Worm (Caenorhabditis elegans) whole organism, L1 larva: ENCODE data around the gene T19H12.3.

ENCODE experiments used
- C16A3.4 ChIP-seq: fragments of 150-350 bp; optimal IDR thresholded peaks from 2 replicates; lab custom pipeline; 2014; ENCODE audit warnings: missing biosample characterization, missing genetic modification characterization
- C34B4.2 ChIP-seq: sonication (generic microtip); optimal IDR thresholded peaks from 2 replicates; lab custom pipeline; 2017; ENCODE audit warnings: mild to moderate bottlenecking, missing genetic modification characterization, missing compliant biosample characterization
- F16B12.6 ChIP-seq: fragments of 150-350 bp; optimal IDR thresholded peaks from 2 replicates; lab custom pipeline; 2014; ENCODE audit warnings: missing biosample characterization, missing genetic modification characterization
- ceh-82 ChIP-seq, 3 experiments: fragments of 150-350 bp in 1 of 3; sonication (generic microtip) in 2 of 3; optimal IDR thresholded peaks; 2 replicates each; lab custom pipeline; 2014 to 2017; ENCODE audit warnings: missing biosample characterization in 3 of 3, missing genetic modification characterization in 3 of 3
- ceh-88 ChIP-seq: fragments of 200-800 bp; sonication (Bioruptor generic); IDR thresholded peaks from 2 replicates; pipeline ENCODE4 v1.3.6; 2022; ENCODE audit warnings: missing genetic modification characterization, missing compliant biosample characterization
- ces-1 ChIP-seq: fragments of 150-350 bp; optimal IDR thresholded peaks from 2 replicates; lab custom pipeline; 2014; ENCODE audit warnings: missing biosample characterization, missing genetic modification reagents, missing genetic modification characterization
- dsc-1 ChIP-seq: sonication (generic microtip); optimal IDR thresholded peaks from 2 replicates; lab custom pipeline; 2016; ENCODE audit warnings: mild to moderate bottlenecking, missing genetic modification characterization, missing compliant biosample characterization
- efl-1 ChIP-seq, 4 experiments: fragments of 150-350 bp; optimal IDR thresholded peaks in 3 of 4; peaks in 1 of 4; 1 replicate in 1 of 4; 2 replicates in 3 of 4; lab custom pipeline; 2014; ENCODE audit warnings: missing biosample characterization in 2 of 4, missing genetic modification characterization in 2 of 4, missing genetic modification reagents in 2 of 4
- egl-13 ChIP-seq: sonication (generic microtip); optimal IDR thresholded peaks from 2 replicates; lab custom pipeline; 2016; ENCODE audit warnings: missing genotype, missing genetic modification reagents, missing genetic modification characterization, missing compliant biosample characterization
- fkh-8 ChIP-seq: sonication (generic microtip); optimal IDR thresholded peaks from 2 replicates; lab custom pipeline; 2016; ENCODE audit warnings: mild to moderate bottlenecking, missing genetic modification characterization, missing compliant biosample characterization
- irx-1 ChIP-seq: sonication (generic microtip); optimal IDR thresholded peaks from 2 replicates; lab custom pipeline; 2016; ENCODE audit warnings: missing genetic modification characterization, missing compliant biosample characterization
- isw-1 ChIP-seq: fragments of 200-800 bp; sonication (Bioruptor generic); IDR thresholded peaks from 2 replicates; pipeline ENCODE4 v1.3.6; 2022; ENCODE audit warnings: missing genetic modification characterization, missing compliant biosample characterization
- jun-1 ChIP-seq: fragments of 150-350 bp; optimal IDR thresholded peaks from 2 replicates; lab custom pipeline; 2014; ENCODE audit warnings: missing biosample characterization, missing genetic modification reagents, missing genetic modification characterization
- lin-14 ChIP-seq: fragments of 200-800 bp; sonication (Bioruptor generic); optimal IDR thresholded peaks from 2 replicates; lab custom pipeline; 2018; ENCODE audit warnings: mild to moderate bottlenecking, missing genetic modification characterization, moderate library complexity, missing compliant biosample characterization
- lin-35 ChIP-seq, 2 experiments: fragments of 150-350 bp; optimal IDR thresholded peaks; 2 replicates each; lab custom pipeline; 2014; ENCODE audit warnings: missing biosample characterization in 2 of 2, missing genetic modification characterization in 2 of 2, missing genetic modification reagents in 2 of 2
- lir-3 ChIP-seq: sonication (generic microtip); optimal IDR thresholded peaks from 2 replicates; lab custom pipeline; 2016; ENCODE audit warnings: mild to moderate bottlenecking, missing genetic modification characterization, moderate library complexity, missing compliant biosample characterization; ENCODE audit not compliant: poor library complexity
- mef-2 ChIP-seq: fragments of 150-350 bp; optimal IDR thresholded peaks from 2 replicates; lab custom pipeline; 2014; ENCODE audit warnings: missing biosample characterization, missing genetic modification characterization
- mep-1 ChIP-seq: fragments of 150-350 bp; optimal IDR thresholded peaks from 2 replicates; lab custom pipeline; 2014; ENCODE audit warnings: missing biosample characterization, missing genetic modification characterization
- nhr-12 ChIP-seq: sonication (generic microtip); optimal IDR thresholded peaks from 2 replicates; lab custom pipeline; 2017; ENCODE audit warnings: missing biosample characterization, missing genetic modification characterization
- nhr-28 ChIP-seq: fragments of 150-350 bp; optimal IDR thresholded peaks from 2 replicates; lab custom pipeline; 2014; ENCODE audit warnings: missing biosample characterization, missing genetic modification characterization
- nhr-47 ChIP-seq: sonication (generic microtip); optimal IDR thresholded peaks from 2 replicates; lab custom pipeline; 2016; ENCODE audit warnings: mild to moderate bottlenecking, missing genetic modification characterization, moderate library complexity, missing compliant biosample characterization
- nhr-71 ChIP-seq: sonication (generic microtip); optimal IDR thresholded peaks from 2 replicates; lab custom pipeline; 2016; ENCODE audit warnings: mild to moderate bottlenecking, missing genetic modification characterization, moderate library complexity, missing compliant biosample characterization
- nhr-90 ChIP-seq: sonication (generic microtip); optimal IDR thresholded peaks from 2 replicates; lab custom pipeline; 2016; ENCODE audit warnings: mild to moderate bottlenecking, missing genetic modification characterization, missing compliant biosample characterization; ENCODE audit not compliant: poor library complexity
- pag-3 ChIP-seq: sonication (generic microtip); optimal IDR thresholded peaks from 2 replicates; lab custom pipeline; 2017; ENCODE audit warnings: missing genetic modification characterization, mild to moderate bottlenecking, missing compliant biosample characterization, antibody characterized with exemption, borderline replicate concordance; ENCODE audit not compliant: insufficient read depth
- pax-3 ChIP-seq: fragments of 200-800 bp; sonication (Bioruptor generic); optimal IDR thresholded peaks from 2 replicates; lab custom pipeline; 2018; ENCODE audit warnings: mild to moderate bottlenecking, missing genetic modification characterization, moderate library complexity, missing compliant biosample characterization
- pqm-1 ChIP-seq: sonication (generic microtip); optimal IDR thresholded peaks from 3 replicates; lab custom pipeline; 2017; ENCODE audit warnings: missing biosample characterization, missing genetic modification characterization
- snu-23 ChIP-seq: sonication (generic microtip); optimal IDR thresholded peaks from 2 replicates; lab custom pipeline; 2016; ENCODE audit warnings: missing genetic modification characterization, missing compliant biosample characterization
- sox-4 ChIP-seq: sonication (generic microtip); optimal IDR thresholded peaks from 2 replicates; lab custom pipeline; 2016; ENCODE audit warnings: missing genetic modification characterization, missing compliant biosample characterization
- swsn-7 ChIP-seq: sonication (generic microtip); optimal IDR thresholded peaks from 2 replicates; lab custom pipeline; 2016; ENCODE audit warnings: missing genetic modification characterization, missing compliant biosample characterization
- unc-30 ChIP-seq: sonication (generic microtip); optimal IDR thresholded peaks from 2 replicates; lab custom pipeline; 2017; ENCODE audit warnings: missing biosample characterization, missing genetic modification characterization
- ztf-11 ChIP-seq, 2 experiments: sonication (generic microtip); optimal IDR thresholded peaks; 2 replicates each; lab custom pipeline; 2016 to 2017; ENCODE audit warnings: missing genetic modification characterization in 2 of 2, missing biosample characterization in 1 of 2, missing compliant biosample characterization in 1 of 2

T19H12.3 gene

DNA sequence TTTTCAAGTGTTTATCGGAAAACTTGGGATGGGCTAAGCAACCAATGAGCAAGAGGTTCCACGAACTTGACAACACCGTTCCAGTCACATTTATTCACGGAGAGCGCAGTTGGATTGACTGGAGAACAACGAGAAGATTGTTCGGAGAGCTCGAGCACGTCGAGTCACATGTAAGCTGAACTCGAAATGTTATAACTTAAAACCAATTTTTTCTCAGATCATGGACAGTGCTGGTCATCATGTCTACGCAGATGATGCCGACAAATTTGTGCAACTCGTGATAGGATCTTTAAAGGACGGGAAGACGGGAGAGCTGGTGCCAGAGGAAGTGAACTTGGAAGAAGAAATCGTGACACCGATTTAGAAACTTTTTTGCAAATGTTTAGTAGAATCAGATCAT lies 39.0 kb upstream of the T19H12.3 start:
- TF ChIP-seq efl-1 (optimal IDR thresholded peaks at IDR 0.05; lab: Kevin White, UChicago) (no peak), efl-1 (GFP tag; optimal IDR thresholded peaks at IDR 0.05 in 1 of 2; lab: Kevin White, UChicago) (peak in 1 of 2 experiments; percentile 32), ceh-88 (GFP tag; lab: Robert Waterston, UW) (no peak), jun-1 (tag; lab: Kevin White, UChicago) (no peak), pag-3 (tag; lab: Kevin White, UChicago) (no peak)

DNA sequence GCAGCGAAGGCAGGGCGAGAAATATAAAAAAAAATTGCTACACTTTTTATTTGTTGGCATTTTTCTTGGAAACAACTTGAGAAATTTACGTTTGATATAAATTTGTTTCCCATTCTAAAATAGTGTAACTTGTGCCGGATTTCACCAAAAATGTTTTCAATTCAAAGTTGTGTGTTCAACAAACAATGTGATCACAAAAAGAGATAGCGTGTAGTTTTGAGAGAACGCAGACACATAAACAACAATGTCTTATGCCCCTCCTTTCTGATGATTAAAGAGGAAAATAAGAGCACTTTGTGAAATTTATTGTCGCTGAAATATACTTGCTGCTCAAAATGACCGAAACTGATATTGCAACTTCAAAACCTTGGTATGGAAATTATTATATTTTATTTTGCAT lies 38.0 kb upstream of the T19H12.3 start, which contains the start of gene abhd-5.1:
TSS of gene abhd-5.1 (plus strand) at position 230 of the 400 bp plus-strand sequence.
- TF ChIP-seq lin-14 (GFP tag; lab: Kevin White, UChicago) (peak; percentile 63), F16B12.6 (tag; lab: Kevin White, UChicago) (no peak), lin-35 (GFP tag; optimal IDR thresholded peaks at IDR 0.05; lab: Kevin White, UChicago) (peak in 1 of 2 experiments; percentile 28), nhr-71 (tag; lab: Kevin White, UChicago) (peak; percentile 4), C34B4.2 (tag; lab: Kevin White, UChicago) (no peak), mep-1 (tag; lab: Kevin White, UChicago) (peak; percentile 27), nhr-90 (tag; lab: Kevin White, UChicago) (peak; percentile 6), swsn-7 (no peak), ztf-11 (tag; optimal IDR thresholded peaks at IDR 0.05; lab: Kevin White, UChicago) (no peak), snu-23 (GFP tag; lab: Kevin White, UChicago) (peak; percentile 12), irx-1 (tag; lab: Kevin White, UChicago) (no peak)

- TF ChIP-seq egl-13 (tag; lab: Kevin White, UChicago) (peak; percentile 55), C16A3.4 (tag; lab: Kevin White, UChicago) (no peak), dsc-1 (tag; lab: Kevin White, UChicago) (peak; percentile 86)
These were observed 35.0 kb upstream of the T19H12.3 start for ce11 chrV:4850446-4850845.

- TF ChIP-seq pax-3 (tag; lab: Kevin White, UChicago) (no peak), ces-1 (GFP tag; lab: Kevin White, UChicago) (no peak)
These were observed 34.3 kb upstream of the T19H12.3 start, which contains the start of gene nex-4 for ce11 chrV:4851138-4851537. nex-4 (plus strand) TSS chrV:4851438.

- no peak for TF ChIP-seq nhr-12 (tag; lab: Kevin White, UChicago)
- no peak for TF ChIP-seq nhr-28 (tag; lab: Kevin White, UChicago)
- peak; percentile 55 for TF ChIP-seq egl-13 (tag; lab: Kevin White, UChicago)
- no peak for TF ChIP-seq mef-2 (tag; lab: Kevin White, UChicago)
- TF ChIP-seq unc-30 (tag; lab: Kevin White, UChicago) = no peak
- TF ChIP-seq dsc-1 (tag; lab: Kevin White, UChicago) = peak; percentile 68
- no peak for TF ChIP-seq pqm-1 (tag; lab: Kevin White, UChicago)
- TF ChIP-seq lir-3 (tag; lab: Kevin White, UChicago) = no peak
- TF ChIP-seq fkh-8 (tag; lab: Kevin White, UChicago) = peak; percentile 28
- TF ChIP-seq isw-1 (GFP tag; lab: Robert Waterston, UW) = no peak
- peak; percentile 13 for TF ChIP-seq nhr-71 (tag; lab: Kevin White, UChicago)
- no peak for TF ChIP-seq mep-1 (tag; lab: Kevin White, UChicago)
- no peak for TF ChIP-seq nhr-90 (tag; lab: Kevin White, UChicago)
- TF ChIP-seq ceh-82 (tag; optimal IDR thresholded peaks at IDR 0.05; lab: Kevin White, UChicago) = no peak
- TF ChIP-seq sox-4 (tag; lab: Kevin White, UChicago) = no peak
- TF ChIP-seq swsn-7 = no peak
- peak; percentile 9 for TF ChIP-seq nhr-47 (tag; lab: Kevin White, UChicago)
These were observed 33.5 kb upstream of the T19H12.3 start for ce11 chrV:4851969-4852368.
